Fruit fly (Drosophila melanogaster) whole organism, wandering third instar larva: Measurements from ENCODE around the gene Jon65Ai.
A peak's percentile ranks its signal among the peaks of the same experiment; 100 is the strongest.

Experiments
- Abd-B ChIP-seq: fragments of >200 bp; optimal IDR thresholded peaks from 2 replicates; lab custom pipeline; 2017; ENCODE audit warnings: missing biosample characterization, missing genetic modification characterization
- CG32264 ChIP-seq: fragments of 200-800 bp; sonication (Bioruptor generic); optimal IDR thresholded peaks from 2 replicates; lab custom pipeline; 2016; ENCODE audit warnings: missing biosample characterization, missing genetic modification characterization
- CG9705 ChIP-seq: fragments of 200-800 bp; sonication (Bioruptor generic); optimal IDR thresholded peaks from 2 replicates; lab custom pipeline; 2018; ENCODE audit warnings: missing biosample characterization, mild to moderate bottlenecking, missing genetic modification characterization
- CrebA ChIP-seq: fragments of 200-800 bp; sonication (Bioruptor generic); optimal IDR thresholded peaks from 2 replicates; lab custom pipeline; 2016; ENCODE audit warnings: missing biosample characterization, mild to moderate bottlenecking, missing genetic modification characterization, borderline replicate concordance
- Dfd ChIP-seq: fragments of >200 bp; optimal IDR thresholded peaks from 2 replicates; lab custom pipeline; 2017; ENCODE audit warnings: missing biosample characterization, missing genetic modification characterization
- Dif ChIP-seq: fragments of 200-275, 200-300 bp; sonication (Bioruptor generic); optimal IDR thresholded peaks from 2 replicates; lab custom pipeline; 2018; ENCODE audit warnings: missing biosample characterization, missing genetic modification characterization; ENCODE audit not compliant: partially characterized antibody
- GATAd ChIP-seq: sonication (Bioruptor generic); optimal IDR thresholded peaks from 2 replicates; lab custom pipeline; 2016; ENCODE audit warnings: missing biosample characterization, missing genetic modification characterization
- HLH106 ChIP-seq: fragments of 200-800 bp; optimal IDR thresholded peaks from 3 replicates; lab custom pipeline; 2019; ENCODE audit warnings: missing biosample characterization, mild to moderate bottlenecking, missing genetic modification characterization, moderate library complexity
- Hnf4 ChIP-seq: fragments of 200-800 bp; sonication (Bioruptor generic); optimal IDR thresholded peaks from 2 replicates; lab custom pipeline; 2016; ENCODE audit warnings: missing biosample characterization, mild to moderate bottlenecking, missing genetic modification characterization
- Hr78 ChIP-seq: fragments of >200 bp; optimal IDR thresholded peaks from 2 replicates; lab custom pipeline; 2017; ENCODE audit warnings: missing biosample characterization, missing genetic modification characterization
- Hr83 ChIP-seq: fragments of 200-300 bp; sonication (Bioruptor generic); optimal IDR thresholded peaks from 2 replicates; lab custom pipeline; 2016; ENCODE audit warnings: missing biosample characterization, mild to moderate bottlenecking, missing genetic modification characterization, moderate library complexity; ENCODE audit not compliant: poor library complexity, severe bottlenecking
- Jra ChIP-seq: sonication (Bioruptor generic); optimal IDR thresholded peaks from 2 replicates; lab custom pipeline; 2016; ENCODE audit warnings: missing biosample characterization, missing genetic modification characterization
- Mio ChIP-seq: sonication (Bioruptor generic); optimal IDR thresholded peaks from 2 replicates; lab custom pipeline; 2016; ENCODE audit warnings: missing biosample characterization, missing genetic modification characterization
- Myc ChIP-seq: fragments of >200 bp; optimal IDR thresholded peaks from 2 replicates; lab custom pipeline; 2017
- N ChIP-seq: fragments of >200 bp; optimal IDR thresholded peaks from 2 replicates; lab custom pipeline; 2018; ENCODE audit warnings: missing biosample characterization, missing external identifiers, missing genetic modification characterization
- OdsH ChIP-seq: fragments of 200-800 bp; sonication (Bioruptor generic); optimal IDR thresholded peaks from 2 replicates; lab custom pipeline; 2016; ENCODE audit warnings: missing biosample characterization, mild to moderate bottlenecking, missing genetic modification characterization
- Rel ChIP-seq, 2 experiments: fragments of 200-800 bp; sonication (Bioruptor generic) in 1 of 2; optimal IDR thresholded peaks; 2 replicates in 1 of 2; 3 replicates in 1 of 2; lab custom pipeline; 2016 to 2019; ENCODE audit warnings: mild to moderate bottlenecking in 2 of 2, missing biosample characterization in 2 of 2, missing genetic modification characterization in 2 of 2, moderate library complexity in 1 of 2
- Sp1 ChIP-seq: fragments of 200-800 bp; sonication (Bioruptor generic); optimal IDR thresholded peaks from 3 replicates; lab custom pipeline; 2019; ENCODE audit warnings: missing biosample characterization, mild to moderate bottlenecking, missing genetic modification characterization, moderate library complexity
- Vsx2 ChIP-seq: fragments of 200-300, 225-300 bp; sonication (Bioruptor generic); optimal IDR thresholded peaks from 2 replicates; lab custom pipeline; 2018; ENCODE audit warnings: missing biosample characterization, missing genetic modification characterization; ENCODE audit not compliant: partially characterized antibody
- br ChIP-seq: fragments of 200-800 bp; sonication (Bioruptor generic); optimal IDR thresholded peaks from 2 replicates; lab custom pipeline; 2016; ENCODE audit warnings: missing biosample characterization, missing genetic modification characterization
- brk ChIP-seq: fragments of 200-800 bp; sonication (Bioruptor generic); optimal IDR thresholded peaks from 2 replicates; lab custom pipeline; 2016; ENCODE audit warnings: missing biosample characterization, mild to moderate bottlenecking, missing genetic modification characterization
- dl ChIP-seq, 2 experiments: fragments of 175-275, 200-275 bp in 1 of 2; fragments of 200-275 bp in 1 of 2; sonication (Bioruptor generic); optimal IDR thresholded peaks; lab custom pipeline; 2018; ENCODE audit warnings: mild to moderate bottlenecking in 2 of 2, missing biosample characterization in 2 of 2, missing genetic modification characterization in 2 of 2, moderate library complexity in 2 of 2; ENCODE audit not compliant: partially characterized antibody in 2 of 2, insufficient read depth in 1 of 2
- dmrt93B ChIP-seq: fragments of 200-800 bp; sonication (Bioruptor generic); optimal IDR thresholded peaks from 2 replicates; lab custom pipeline; 2018; ENCODE audit warnings: missing biosample characterization, mild to moderate bottlenecking, missing genetic modification characterization
- dsf ChIP-seq: sonication (Bioruptor generic); optimal IDR thresholded peaks from 2 replicates; lab custom pipeline; 2016; ENCODE audit warnings: missing biosample characterization, missing genetic modification characterization, borderline replicate concordance
- ey ChIP-seq: fragments of 200-800 bp; sonication (Bioruptor generic); optimal IDR thresholded peaks from 2 replicates; lab custom pipeline; 2016; ENCODE audit warnings: missing biosample characterization, missing genetic modification characterization
- foxo ChIP-seq, 2 experiments: fragments of 200-800 bp; sonication (Bioruptor generic); optimal IDR thresholded peaks; 2 replicates in 1 of 2; 3 replicates in 1 of 2; lab custom pipeline; 2016 to 2017; ENCODE audit warnings: missing biosample characterization in 2 of 2, missing genetic modification characterization in 2 of 2
- fru ChIP-seq: fragments of 200-800 bp; sonication (Bioruptor generic); optimal IDR thresholded peaks from 3 replicates; lab custom pipeline; 2016; ENCODE audit warnings: missing biosample characterization, mild to moderate bottlenecking, missing genetic modification characterization
- h ChIP-seq: fragments of 200-800 bp; sonication (Bioruptor generic); optimal IDR thresholded peaks from 3 replicates; lab custom pipeline; 2016; ENCODE audit warnings: missing biosample characterization, mild to moderate bottlenecking, missing genetic modification characterization
- jim ChIP-seq: fragments of 175-275, 200-325 bp; sonication (Bioruptor generic); optimal IDR thresholded peaks from 2 replicates; lab custom pipeline; 2016; ENCODE audit warnings: missing biosample characterization, mild to moderate bottlenecking, missing genetic modification characterization
- lola ChIP-seq: fragments of >200 bp; optimal IDR thresholded peaks from 2 replicates; lab custom pipeline; 2017; ENCODE audit warnings: missing biosample characterization, missing genetic modification characterization
- pan ChIP-seq: fragments of >200 bp; optimal IDR thresholded peaks from 2 replicates; lab custom pipeline; 2017
- psq ChIP-seq: fragments of 200-800 bp; sonication (Bioruptor generic); optimal IDR thresholded peaks from 3 replicates; lab custom pipeline; 2017; ENCODE audit warnings: missing biosample characterization, mild to moderate bottlenecking, missing genetic modification characterization, moderate library complexity
- rgr ChIP-seq: fragments of 200-800 bp; sonication (Bioruptor generic); optimal IDR thresholded peaks from 3 replicates; lab custom pipeline; 2016; ENCODE audit warnings: missing biosample characterization, mild to moderate bottlenecking, missing genetic modification characterization
- sage ChIP-seq: fragments of 200-800 bp; sonication (Bioruptor generic); optimal IDR thresholded peaks from 2 replicates; lab custom pipeline; 2016; ENCODE audit warnings: missing biosample characterization, mild to moderate bottlenecking, missing genetic modification characterization
- sv ChIP-seq: fragments of 200-800 bp; sonication (Bioruptor generic); optimal IDR thresholded peaks from 3 replicates; lab custom pipeline; 2016; ENCODE audit warnings: missing biosample characterization, missing genetic modification characterization
- tai ChIP-seq: sonication (Bioruptor generic); optimal IDR thresholded peaks from 2 replicates; lab custom pipeline; 2016; ENCODE audit warnings: missing biosample characterization, missing genetic modification characterization
- usp ChIP-seq: fragments of >200 bp; optimal IDR thresholded peaks from 2 replicates; lab custom pipeline; 2017; ENCODE audit warnings: missing biosample characterization, missing genetic modification characterization
- woc ChIP-seq: sonication (Bioruptor generic); optimal IDR thresholded peaks from 2 replicates; lab custom pipeline; 2016; ENCODE audit warnings: missing biosample characterization, mild to moderate bottlenecking, missing genetic modification characterization

The Jon65Ai gene

DNA sequence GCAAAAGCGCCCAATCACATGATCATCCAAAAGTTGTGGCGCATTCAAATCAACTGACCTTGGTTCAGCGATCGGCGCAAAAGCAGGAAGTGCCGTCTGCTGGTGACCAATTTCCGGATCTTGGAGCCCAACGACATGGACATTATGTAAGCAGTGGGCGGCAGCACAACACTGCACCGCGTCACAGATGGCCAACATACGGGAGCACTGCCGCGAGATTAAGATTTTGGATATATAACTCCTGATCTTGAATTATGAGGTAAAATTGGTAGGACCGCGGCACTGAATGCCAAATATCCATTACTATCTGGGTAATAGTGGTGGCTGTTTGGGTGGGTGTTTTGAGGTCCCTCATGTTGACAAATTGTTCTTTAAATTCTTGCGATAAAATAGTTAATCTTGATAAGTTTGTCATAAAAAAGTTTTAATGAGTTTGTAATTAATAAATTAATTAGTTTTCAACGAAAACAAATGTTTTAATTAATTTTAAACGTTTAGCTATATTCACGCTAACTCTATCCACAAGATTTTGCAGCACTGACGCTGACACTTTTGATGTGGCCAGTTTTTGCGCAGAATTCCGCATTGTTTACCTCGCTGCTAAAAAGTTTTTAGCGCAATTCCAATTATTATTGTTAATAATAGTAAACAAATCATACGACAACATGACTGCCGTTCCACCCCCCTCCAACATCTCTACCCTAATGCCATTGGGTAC, 20.9 kb upstream of the Jon65Ai start, which contains the start of the genes CG13295 and CG6610:
CG13295 (minus strand) TSS at position 271 of the 718 bp plus-strand sequence.
CG6610 (plus strand) TSS at position 562 of the 718 bp plus-strand sequence.
- TF ChIP-seq Hr83 (GFP tag; lab: Kevin White, UChicago) (no peak), usp (GFP tag; lab: Kevin White, UChicago) (no peak), Jra (no peak), Rel (GFP tag; optimal IDR thresholded peaks at IDR 0.05; lab: Kevin White, UChicago) (no peak), Rel (tag; optimal IDR thresholded peaks at IDR 0.05; lab: Kevin White, UChicago) (peak; percentile 35), pan (lab: Kevin White, UChicago) (no peak), sage (GFP tag; lab: Kevin White, UChicago) (no peak), CG9705 (peak; percentile 58), Sp1 (GFP tag; lab: Kevin White, UChicago) (peak; percentile 59), dsf (GFP tag; lab: Kevin White, UChicago) (no peak), h (GFP tag; lab: Kevin White, UChicago) (peak; percentile 54), brk (GFP tag; lab: Kevin White, UChicago) (no peak), Mio (GFP tag; lab: Kevin White, UChicago) (no peak), CrebA (GFP tag; lab: Kevin White, UChicago) (no peak), N (GFP tag; lab: Kevin White, UChicago) (no peak), Vsx2 (GFP tag; lab: Kevin White, UChicago) (no peak), dmrt93B (peak; percentile 57), HLH106 (tag; lab: Kevin White, UChicago) (peak; percentile 83), Myc (lab: Kevin White, UChicago) (peak; percentile 88), Dif (GFP tag; lab: Kevin White, UChicago) (no peak), GATAd (GFP tag; lab: Kevin White, UChicago) (no peak), Abd-B (GFP tag; lab: Kevin White, UChicago) (no peak), fru (GFP tag; lab: Kevin White, UChicago) (peak; percentile 48), CG32264 (no peak), sv (peak; percentile 33), woc (GFP tag; lab: Kevin White, UChicago) (peak; percentile 84), psq (GFP tag; lab: Kevin White, UChicago) (peak; percentile 19), OdsH (GFP tag; lab: Kevin White, UChicago) (peak; percentile 39), br (GFP tag; lab: Kevin White, UChicago) (peak; percentile 23), lola (no peak), rgr (GFP tag; lab: Kevin White, UChicago) (peak; percentile 51), Dfd (no peak), Hnf4 (GFP tag; lab: Kevin White, UChicago) (no peak), ey (GFP tag; lab: Kevin White, UChicago) (peak; percentile 37), foxo (GFP tag; optimal IDR thresholded peaks at IDR 0.05; lab: Kevin White, UChicago) (peak in 1 of 2 experiments; percentile 49)

DNA sequence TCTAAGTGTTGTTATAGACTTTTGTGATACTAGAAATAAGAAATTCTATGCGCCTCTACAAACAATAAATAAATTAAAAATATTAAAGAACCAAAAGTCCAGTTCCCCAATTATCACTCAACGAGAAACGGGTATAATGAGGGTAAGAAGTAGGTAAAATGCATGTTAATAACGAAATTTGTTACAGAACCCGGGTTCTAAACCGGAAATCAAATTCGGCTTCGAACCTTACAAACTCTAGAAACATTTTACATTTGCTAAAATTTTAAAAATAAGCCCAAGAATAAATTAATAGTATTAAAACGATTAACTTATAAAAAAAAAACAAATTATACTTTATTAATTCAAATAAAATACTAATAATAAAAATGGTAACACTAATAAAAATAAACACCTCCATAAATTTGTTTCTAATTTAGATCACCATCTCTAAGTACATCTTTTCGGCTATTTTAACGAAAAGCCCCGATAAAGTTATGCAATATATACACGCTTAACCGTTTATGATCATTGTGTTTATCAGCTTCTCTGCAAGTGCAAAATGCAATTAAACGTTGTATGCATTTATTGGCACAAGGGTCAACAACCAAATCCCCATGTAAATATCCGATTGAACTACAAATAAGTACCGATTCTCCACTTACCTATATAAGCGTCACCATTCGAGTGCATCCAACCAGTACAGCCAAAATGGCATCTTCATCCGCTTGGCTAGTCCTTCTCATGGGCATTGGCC, 17.4 kb upstream of the Jon65Ai start, which contains the start of gene CG6602:
CG6602 (plus strand) TSS at position 686 of the 736 bp plus-strand sequence.
- TF ChIP-seq tai (GFP tag; lab: Kevin White, UChicago) (no peak), Myc (lab: Kevin White, UChicago) (no peak), Hnf4 (GFP tag; lab: Kevin White, UChicago) (no peak), pan (lab: Kevin White, UChicago) (no peak), CG32264 (no peak), h (GFP tag; lab: Kevin White, UChicago) (peak; percentile 26), brk (GFP tag; lab: Kevin White, UChicago) (no peak), N (GFP tag; lab: Kevin White, UChicago) (no peak), Mio (GFP tag; lab: Kevin White, UChicago) (no peak), dl (GFP tag; optimal IDR thresholded peaks at IDR 0.05; lab: Kevin White, UChicago; ENCODE audit: insufficient read depth in 1 of 2, partially characterized antibody in 2 of 2) (no peak), lola (no peak), woc (GFP tag; lab: Kevin White, UChicago) (no peak), Hr83 (GFP tag; lab: Kevin White, UChicago) (peak; percentile 65), sv (peak; percentile 30), CG9705 (peak; percentile 69), br (GFP tag; lab: Kevin White, UChicago) (no peak), Dif (GFP tag; lab: Kevin White, UChicago) (no peak), psq (GFP tag; lab: Kevin White, UChicago) (no peak), fru (GFP tag; lab: Kevin White, UChicago) (peak; percentile 25), rgr (GFP tag; lab: Kevin White, UChicago) (peak; percentile 68), sage (GFP tag; lab: Kevin White, UChicago) (peak; percentile 39), Sp1 (GFP tag; lab: Kevin White, UChicago) (peak; percentile 36), OdsH (GFP tag; lab: Kevin White, UChicago) (peak; percentile 27), Hr78 (GFP tag; lab: Kevin White, UChicago) (no peak), Rel (GFP tag; optimal IDR thresholded peaks at IDR 0.05; lab: Kevin White, UChicago) (no peak), Rel (tag; optimal IDR thresholded peaks at IDR 0.05; lab: Kevin White, UChicago) (no peak), Dfd (no peak), usp (GFP tag; lab: Kevin White, UChicago) (no peak), foxo (GFP tag; optimal IDR thresholded peaks at IDR 0.05; lab: Kevin White, UChicago) (peak in 1 of 2 experiments; percentile 53), GATAd (GFP tag; lab: Kevin White, UChicago) (no peak), Vsx2 (GFP tag; lab: Kevin White, UChicago) (no peak), HLH106 (tag; lab: Kevin White, UChicago) (peak; percentile 59), CrebA (GFP tag; lab: Kevin White, UChicago) (no peak), dmrt93B (peak; percentile 89), ey (GFP tag; lab: Kevin White, UChicago) (peak; percentile 3), Abd-B (GFP tag; lab: Kevin White, UChicago) (no peak), jim (GFP tag; lab: Kevin White, UChicago) (no peak)
